Worm (Caenorhabditis elegans) whole organism, young adult: Measurements from ENCODE around the gene apt-9.

Source experiments
- ama-1 ChIP-seq, 3 experiments: fragments of 150-350 bp in 1 of 3; sonication (generic microtip) in 2 of 3; optimal IDR thresholded peaks; 2 replicates each; lab custom pipeline; 2014 to 2018; ENCODE audit warnings: missing biosample characterization in 2 of 3, missing genetic modification characterization in 2 of 3, missing genetic modification reagents in 2 of 3
- attf-5 ChIP-seq: fragments of 200-800 bp; sonication (Bioruptor generic); optimal IDR thresholded peaks from 2 replicates; lab custom pipeline; 2018; ENCODE audit warnings: mild to moderate bottlenecking, missing genetic modification characterization, missing compliant biosample characterization
- lsl-1 ChIP-seq: fragments of 200-800 bp; sonication (Bioruptor generic); optimal IDR thresholded peaks from 2 replicates; lab custom pipeline; 2018; ENCODE audit warnings: mild to moderate bottlenecking, missing genetic modification characterization, moderate library complexity, missing compliant biosample characterization
- unc-62 ChIP-seq: fragments of 150-350 bp; optimal IDR thresholded peaks from 2 replicates; lab custom pipeline; 2014; ENCODE audit warnings: missing biosample characterization, missing genetic modification reagents, missing genetic modification characterization

ce11 chrX:11068334-11068733 is at the start of gene apt-9:
- no peak for TF ChIP-seq unc-62
- TF ChIP-seq attf-5 (GFP tag; lab: Kevin White, UChicago): no peak
- no peak for TF ChIP-seq lsl-1 (GFP tag; lab: Kevin White, UChicago)
- TF ChIP-seq ama-1 (optimal IDR thresholded peaks at IDR 0.05; lab: Kevin White, UChicago): no peak
- no peak for TF ChIP-seq ama-1 (GFP tag; optimal IDR thresholded peaks at IDR 0.05; lab: Kevin White, UChicago)
